Worm (Caenorhabditis elegans): Measurements from ENCODE around the gene F39F10.5.

- no peak for TF ChIP-seq repo-1 (tag; optimal IDR thresholded peaks at IDR 0.05)
- TF ChIP-seq hrde-1 (tag; optimal IDR thresholded peaks at IDR 0.05; ENCODE audit: borderline replicate concordance), result no peak
- no peak for TF ChIP-seq athp-1 (tag; optimal IDR thresholded peaks at IDR 0.05)
- no peak for TF ChIP-seq nhr-27 (tag; optimal IDR thresholded peaks at IDR 0.05)
- TF ChIP-seq lin-35 (GFP tag; optimal IDR thresholded peaks at IDR 0.05), result no peak
Observed at ce11 chrX:16871355-16871754, 42.2 kb downstream of the F39F10.5 start.
